Worm (Caenorhabditis elegans): ENCODE measurements around the gene Y75B8A.18.
A peak's percentile ranks its signal among the peaks of the same experiment; 100 is the strongest.

- TF ChIP-seq mdl-1 (tag; optimal IDR thresholded peaks at IDR 0.05) (peak; percentile 29), fkh-10 (GFP tag; optimal IDR thresholded peaks at IDR 0.05) (peak; percentile 56), eor-1 (tag; optimal IDR thresholded peaks at IDR 0.05) (peak in 1 of 2 experiments; percentile 58)
Observed at ce11 chrIII:12250114-12250792, 24.2 kb upstream of the Y75B8A.18 start, which contains the start of the genes tim-1 and Y75B8A.23.
